Fruit fly (Drosophila melanogaster) whole organism, embryonic: ENCODE results near the gene MtnF.

Experiments
- BEAF-32 ChIP-seq: fragments of 200-800 bp; sonication (Bioruptor generic); optimal IDR thresholded peaks from 3 replicates; lab custom pipeline; 2017; ENCODE audit warnings: missing biosample characterization, missing genetic modification characterization, mild to moderate bottlenecking, moderate library complexity, missing genetic modification reagents
- BtbVII ChIP-seq: fragments of 200-800 bp; sonication (Bioruptor generic); optimal IDR thresholded peaks from 3 replicates; lab custom pipeline; 2017; ENCODE audit warnings: missing biosample characterization, mild to moderate bottlenecking, missing genetic modification characterization
- CG10565 ChIP-seq: fragments of 200-800 bp; sonication (Bioruptor generic); optimal IDR thresholded peaks from 3 replicates; lab custom pipeline; 2016; ENCODE audit warnings: missing biosample characterization, mild to moderate bottlenecking, missing genetic modification characterization
- CG11085 ChIP-seq: fragments of 200-800 bp; sonication (Bioruptor generic); IDR thresholded peaks from 2 replicates; pipeline ENCODE4 v1.3.6; 2022; ENCODE audit warnings: missing biosample characterization, missing genetic modification characterization
- CG14441 ChIP-seq: fragments of 200-800 bp; sonication (Bioruptor generic); IDR thresholded peaks from 2 replicates; pipeline ENCODE4 v1.3.6; 2022; ENCODE audit warnings: missing biosample characterization, missing genetic modification characterization
- CG17359 ChIP-seq: fragments of 200-800 bp; sonication (Bioruptor generic); optimal IDR thresholded peaks from 3 replicates; lab custom pipeline; 2018; ENCODE audit warnings: missing biosample characterization, mild to moderate bottlenecking, missing genetic modification characterization, moderate library complexity
- CG1792 ChIP-seq: fragments of 200-800 bp; sonication (Bioruptor generic); optimal IDR thresholded peaks from 2 replicates; lab custom pipeline; 2016; ENCODE audit warnings: missing biosample characterization, missing genetic modification characterization
- CG3163 ChIP-seq: fragments of 200-800 bp; sonication (Bioruptor generic); optimal IDR thresholded peaks from 3 replicates; lab custom pipeline; 2016; ENCODE audit warnings: missing biosample characterization, missing genetic modification characterization
- CG33557 ChIP-seq: fragments of 200-800 bp; sonication (Bioruptor generic); optimal IDR thresholded peaks from 2 replicates; lab custom pipeline; 2019; ENCODE audit warnings: missing biosample characterization, mild to moderate bottlenecking, missing genetic modification characterization, moderate library complexity
- CG5180 ChIP-seq: fragments of 200-800 bp; sonication (Bioruptor generic); optimal IDR thresholded peaks from 3 replicates; lab custom pipeline; 2017; ENCODE audit warnings: missing biosample characterization, missing genetic modification characterization, mild to moderate bottlenecking, moderate library complexity, missing genetic modification reagents
- CG6765 ChIP-seq: fragments of 200-800 bp; sonication (Bioruptor generic); optimal IDR thresholded peaks from 3 replicates; lab custom pipeline; 2017; ENCODE audit warnings: missing biosample characterization, mild to moderate bottlenecking, missing genetic modification characterization
- CG7271 ChIP-seq: fragments of 200-800 bp; sonication (Bioruptor generic); optimal IDR thresholded peaks from 2 replicates; lab custom pipeline; 2018; ENCODE audit warnings: missing biosample characterization, mild to moderate bottlenecking, missing genetic modification characterization, moderate library complexity
- Deaf1 ChIP-seq: fragments of 200-800 bp; optimal IDR thresholded peaks from 3 replicates; lab custom pipeline; 2019; ENCODE audit warnings: missing biosample characterization, mild to moderate bottlenecking, missing genetic modification characterization, moderate library complexity
- Dek ChIP-seq: fragments of 200-800 bp; sonication (Bioruptor generic); optimal IDR thresholded peaks from 3 replicates; lab custom pipeline; 2019; ENCODE audit warnings: missing biosample characterization, mild to moderate bottlenecking, missing genetic modification characterization, moderate library complexity
- Hmr ChIP-seq: fragments of 200-800 bp; sonication (Bioruptor generic); optimal IDR thresholded peaks from 3 replicates; lab custom pipeline; 2017; ENCODE audit warnings: mild to moderate bottlenecking, missing biosample characterization, missing genetic modification reagents, missing genetic modification characterization
- Lhr ChIP-seq: fragments of 200-800 bp; sonication (Bioruptor generic); optimal IDR thresholded peaks from 3 replicates; lab custom pipeline; 2017; ENCODE audit warnings: mild to moderate bottlenecking, missing biosample characterization, missing genetic modification reagents, missing genetic modification characterization
- Meics ChIP-seq: fragments of 200-800 bp; sonication (Bioruptor generic); optimal IDR thresholded peaks from 2 replicates; lab custom pipeline; 2017; ENCODE audit warnings: missing biosample characterization, mild to moderate bottlenecking, missing genetic modification characterization
- Myb ChIP-seq: fragments of 200-800 bp; sonication (Bioruptor generic); optimal IDR thresholded peaks from 2 replicates; lab custom pipeline; 2016; ENCODE audit warnings: missing biosample characterization, missing genetic modification characterization
- NK7.1 ChIP-seq: fragments of 200-800 bp; sonication (Bioruptor generic); optimal IDR thresholded peaks from 3 replicates; lab custom pipeline; 2016; ENCODE audit warnings: missing biosample characterization, missing genetic modification characterization
- Side ChIP-seq: fragments of 200-800 bp; sonication (Bioruptor generic); optimal IDR thresholded peaks from 2 replicates; lab custom pipeline; 2016; ENCODE audit warnings: missing biosample characterization, missing genetic modification characterization
- Six4 ChIP-seq: fragments of 200-800 bp; sonication (Bioruptor generic); optimal IDR thresholded peaks from 2 replicates; lab custom pipeline; 2016; ENCODE audit warnings: missing biosample characterization, missing genetic modification characterization
- ap ChIP-seq: fragments of 200-800 bp; sonication (Bioruptor generic); IDR thresholded peaks from 2 replicates; pipeline ENCODE4 v1.3.6; 2022; ENCODE audit warnings: missing biosample characterization, missing genetic modification characterization
- cg ChIP-seq: fragments of 200-800 bp; sonication (Bioruptor generic); optimal IDR thresholded peaks from 3 replicates; lab custom pipeline; 2019; ENCODE audit warnings: missing biosample characterization, mild to moderate bottlenecking, missing genetic modification characterization, moderate library complexity
- chif ChIP-seq, 2 experiments: fragments of 200-800 bp; sonication (Bioruptor generic); optimal IDR thresholded peaks; 3 replicates each; lab custom pipeline; 2016; ENCODE audit warnings: missing biosample characterization in 2 of 2, missing genetic modification characterization in 2 of 2
- chinmo ChIP-seq: fragments of 200-800 bp; sonication (Bioruptor generic); IDR thresholded peaks from 4 replicates; pipeline ENCODE4 v1.3.6; 2022; ENCODE audit warnings: missing biosample characterization, missing genetic modification characterization; ENCODE audit not compliant: partially characterized antibody
- crc ChIP-seq: fragments of 200-800 bp; sonication (Bioruptor generic); optimal IDR thresholded peaks from 2 replicates; lab custom pipeline; 2016; ENCODE audit warnings: missing biosample characterization, missing genetic modification characterization
- gro ChIP-seq: fragments of 200-800 bp; sonication (Bioruptor generic); optimal IDR thresholded peaks from 2 replicates; lab custom pipeline; 2016; ENCODE audit warnings: missing biosample characterization, missing genetic modification characterization
- her ChIP-seq: fragments of 200-800 bp; sonication (Bioruptor generic); optimal IDR thresholded peaks from 2 replicates; lab custom pipeline; 2016; ENCODE audit warnings: missing biosample characterization, missing genetic modification characterization
- ind ChIP-seq: fragments of 200-800 bp; sonication (Bioruptor generic); optimal IDR thresholded peaks from 3 replicates; lab custom pipeline; 2016; ENCODE audit warnings: missing biosample characterization, missing genetic modification characterization
- kni ChIP-seq: fragments of 200-800 bp; sonication (Bioruptor generic); optimal IDR thresholded peaks from 3 replicates; lab custom pipeline; 2017; ENCODE audit warnings: mild to moderate bottlenecking, missing biosample characterization, missing genetic modification reagents, missing genetic modification characterization
- nau ChIP-seq: fragments of 200-800 bp; sonication (Bioruptor generic); optimal IDR thresholded peaks from 3 replicates; lab custom pipeline; 2017; ENCODE audit warnings: missing biosample characterization, mild to moderate bottlenecking, missing genetic modification characterization, missing genetic modification reagents
- nerfin-1 ChIP-seq: fragments of 200-800 bp; sonication (Bioruptor generic); optimal IDR thresholded peaks from 3 replicates; lab custom pipeline; 2019; ENCODE audit warnings: missing biosample characterization, mild to moderate bottlenecking, missing genetic modification characterization, moderate library complexity
- nerfin-2 ChIP-seq: fragments of 200-800 bp; sonication (Bioruptor generic); IDR thresholded peaks from 2 replicates; pipeline ENCODE4 v1.3.6; 2022; ENCODE audit warnings: missing biosample characterization, missing genetic modification characterization; ENCODE audit not compliant: partially characterized antibody
- nom ChIP-seq: fragments of 200-800 bp; sonication (Bioruptor generic); optimal IDR thresholded peaks from 2 replicates; lab custom pipeline; 2017; ENCODE audit warnings: missing biosample characterization, missing genetic modification characterization, mild to moderate bottlenecking, moderate library complexity, missing genetic modification reagents
- oc ChIP-seq: fragments of 200-800 bp; sonication (Bioruptor generic); optimal IDR thresholded peaks from 2 replicates; lab custom pipeline; 2018; ENCODE audit warnings: missing biosample characterization, mild to moderate bottlenecking, missing genetic modification characterization, moderate library complexity
- org-1 ChIP-seq: fragments of 200-800 bp; sonication (Bioruptor generic); optimal IDR thresholded peaks from 2 replicates; lab custom pipeline; 2017; ENCODE audit warnings: missing biosample characterization, missing genetic modification characterization
- pan ChIP-seq, 4 experiments: fragments of >200 bp in 3 of 4; fragments of 200-800 bp in 1 of 4; sonication (Bioruptor generic) in 1 of 4; optimal IDR thresholded peaks in 3 of 4; IDR thresholded peaks in 1 of 4; 2 replicates each; pipeline versions ENCODE4 v1.3.6 to Lab custom; 2017 to 2022; ENCODE audit warnings: missing biosample characterization in 2 of 4, missing genetic modification characterization in 2 of 4, mixed read lengths in 1 of 4
- peb ChIP-seq: fragments of 200-800 bp; sonication (Bioruptor generic); IDR thresholded peaks from 2 replicates; pipeline ENCODE4 v1.3.6; 2022; ENCODE audit warnings: missing biosample characterization, missing genetic modification characterization
- phol ChIP-seq: fragments of 200-800 bp; sonication (Bioruptor generic); optimal IDR thresholded peaks from 3 replicates; lab custom pipeline; 2018; ENCODE audit warnings: missing biosample characterization, mild to moderate bottlenecking, missing genetic modification characterization, moderate library complexity
- pita ChIP-seq: fragments of 200-800 bp; sonication (Bioruptor generic); optimal IDR thresholded peaks from 2 replicates; lab custom pipeline; 2017; ENCODE audit warnings: missing biosample characterization, mild to moderate bottlenecking, missing genetic modification characterization
- sd ChIP-seq: fragments of 200-800 bp; sonication (Bioruptor generic); optimal IDR thresholded peaks from 3 replicates; lab custom pipeline; 2018; ENCODE audit warnings: missing biosample characterization, mild to moderate bottlenecking, missing genetic modification characterization, moderate library complexity
- sim ChIP-seq: fragments of 200-800 bp; sonication (Bioruptor generic); IDR thresholded peaks from 2 replicates; pipeline ENCODE4 v1.3.6; 2022; ENCODE audit warnings: missing biosample characterization, missing genetic modification characterization
- sqz ChIP-seq: fragments of 200-800 bp; sonication (Bioruptor generic); optimal IDR thresholded peaks from 3 replicates; lab custom pipeline; 2018; ENCODE audit warnings: missing biosample characterization, mild to moderate bottlenecking, missing genetic modification characterization
- sr ChIP-seq: fragments of 200-800 bp; sonication (Bioruptor generic); IDR thresholded peaks from 3 replicates; pipeline ENCODE4 v1.3.6; 2022; ENCODE audit warnings: missing biosample characterization, missing genetic modification characterization
- stwl ChIP-seq: fragments of 200-800 bp; sonication (Bioruptor generic); optimal IDR thresholded peaks from 3 replicates; lab custom pipeline; 2018; ENCODE audit warnings: missing biosample characterization, mild to moderate bottlenecking, missing genetic modification characterization, moderate library complexity
- tx ChIP-seq: fragments of 200-800 bp; sonication (Bioruptor generic); optimal IDR thresholded peaks from 2 replicates; lab custom pipeline; 2016; ENCODE audit warnings: missing biosample characterization, missing genetic modification characterization
- wek ChIP-seq: fragments of 200-800 bp; sonication (Bioruptor generic); optimal IDR thresholded peaks from 3 replicates; lab custom pipeline; 2018; ENCODE audit warnings: missing biosample characterization, mild to moderate bottlenecking, missing genetic modification characterization, moderate library complexity
- zen2 ChIP-seq: fragments of 200-800 bp; sonication (Bioruptor generic); IDR thresholded peaks from 3 replicates; pipeline ENCODE4 v1.3.6; 2022; ENCODE audit warnings: missing biosample characterization, missing genetic modification characterization; ENCODE audit not compliant: partially characterized antibody

Gene MtnF

dm6 chr3R:24588829-24589638, 45.9 kb downstream of the MtnF start (continued):
- TF ChIP-seq gro (peak; percentile 43), peb (no peak), wek (GFP tag; lab: Kevin White, UChicago) (peak; percentile 8), sqz (GFP tag; lab: Kevin White, UChicago) (peak; percentile 51), nerfin-1 (tag; lab: Kevin White, UChicago) (peak; percentile 33), CG11085 (GFP tag; lab: Robert Waterston, UW) (no peak), BtbVII (peak; percentile 49), chif (GFP tag; optimal IDR thresholded peaks at IDR 0.05; lab: Kevin White, UChicago) (peak in 1 of 2 experiments; percentile 14), chinmo (GFP tag; lab: Robert Waterston, UW) (no peak), her (GFP tag; lab: Kevin White, UChicago) (no peak), Meics (peak; percentile 26), org-1 (no peak), crc (GFP tag; lab: Kevin White, UChicago) (no peak), nerfin-2 (no peak), stwl (tag; lab: Kevin White, UChicago) (peak; percentile 40), ind (GFP tag; lab: Kevin White, UChicago) (no peak), nom (GFP tag; lab: Kevin White, UChicago) (peak; percentile 55), Dek (peak; percentile 10), oc (tag; lab: Kevin White, UChicago) (peak; percentile 24), CG10565 (GFP tag; lab: Kevin White, UChicago) (no peak), CG7271 (tag; lab: Kevin White, UChicago) (no peak), CG17359 (tag; lab: Kevin White, UChicago) (peak; percentile 22), CG3163 (GFP tag; lab: Kevin White, UChicago) (peak; percentile 91), Six4 (GFP tag; lab: Kevin White, UChicago) (no peak), Side (GFP tag; lab: Kevin White, UChicago) (peak; percentile 5), sd (tag; lab: Kevin White, UChicago) (peak; percentile 73), sim (no peak), Hmr (GFP tag; lab: Kevin White, UChicago) (peak; percentile 46), NK7.1 (no peak), cg (GFP tag; lab: Kevin White, UChicago) (peak; percentile 73), Deaf1 (peak; percentile 20), Myb (GFP tag; lab: Kevin White, UChicago) (peak; percentile 6), BEAF-32 (GFP tag; lab: Kevin White, UChicago) (peak; percentile 3), CG14441 (GFP tag; lab: Robert Waterston, UW) (no peak), nau (GFP tag; lab: Kevin White, UChicago) (peak; percentile 42), pan (optimal IDR thresholded peaks at IDR 0.05; lab: Kevin White, UChicago) (no peak), pan (GFP tag; optimal IDR thresholded peaks at IDR 0.05 in 1 of 2, IDR thresholded peaks at IDR 0.05 in 1 of 2) (no peak), CG33557 (no peak), CG6765 (peak; percentile 29), pita (GFP tag; lab: Kevin White, UChicago) (peak; percentile 44), tx (GFP tag; lab: Kevin White, UChicago) (no peak), kni (peak; percentile 42), phol (tag; lab: Kevin White, UChicago) (no peak), sr (no peak), zen2 (GFP tag; lab: Robert Waterston, UW) (no peak), CG1792 (no peak), ap (GFP tag; lab: Robert Waterston, UW) (no peak), CG5180 (GFP tag; lab: Kevin White, UChicago) (peak; percentile 97), Lhr (GFP tag; lab: Kevin White, UChicago) (no peak)
